Worm (Caenorhabditis elegans) whole organism, L4 larva: ENCODE results near the gene T06C12.11.
A peak's percentile ranks its signal among the peaks of the same experiment; 100 is the strongest.
"Not testable (repeated sequence)": the region's sequence is repeated elsewhere in the genome, so short reads cannot be mapped to it uniquely, and the experiment has no call there.

Experiments
- F10B5.3 ChIP-seq: sonication (generic microtip); optimal IDR thresholded peaks from 2 replicates; lab custom pipeline; 2016; ENCODE audit warnings: mild to moderate bottlenecking, missing genetic modification characterization, missing compliant biosample characterization
- T20F7.1 ChIP-seq: fragments of 200-800 bp; sonication (Bioruptor generic); optimal IDR thresholded peaks from 2 replicates; lab custom pipeline; 2018; ENCODE audit warnings: mild to moderate bottlenecking, missing genetic modification characterization, missing compliant biosample characterization
- Y48G9A.11 ChIP-seq: fragments of 200-800 bp; sonication (Bioruptor generic); IDR thresholded peaks from 2 replicates; pipeline ENCODE4 v1.3.6; 2022; ENCODE audit warnings: missing genetic modification reagents, missing genetic modification characterization, missing compliant biosample characterization
- ZK337.2 ChIP-seq: fragments of 200-800 bp; sonication (Bioruptor generic); IDR thresholded peaks from 2 replicates; pipeline ENCODE4 v1.3.6; 2022; ENCODE audit warnings: missing genetic modification reagents, missing genetic modification characterization, missing compliant biosample characterization
- ama-1 ChIP-seq: fragments of 150-350 bp; optimal IDR thresholded peaks from 2 replicates; lab custom pipeline; 2014; ENCODE audit warnings: inconsistent platforms, mixed read lengths
- arid-1 ChIP-seq: fragments of 200-800 bp; sonication (Bioruptor generic); conservative IDR thresholded peaks from 2 replicates; pipeline ENCODE4 v1.3.6; 2022; ENCODE audit warnings: missing genetic modification reagents, missing genetic modification characterization, missing compliant biosample characterization
- ceh-20 ChIP-seq: fragments of 200-800 bp; sonication (Bioruptor generic); IDR thresholded peaks from 2 replicates; pipeline ENCODE4 v1.3.6; 2022; ENCODE audit warnings: missing genetic modification reagents, missing genetic modification characterization, missing compliant biosample characterization
- ctbp-1 ChIP-seq: fragments of 200-800 bp; sonication (Bioruptor generic); IDR thresholded peaks from 2 replicates; pipeline ENCODE4 v1.3.6; 2022; ENCODE audit warnings: missing genetic modification reagents, missing genetic modification characterization, missing compliant biosample characterization
- dmd-6 ChIP-seq: fragments of 200-800 bp; sonication (Bioruptor generic); IDR thresholded peaks from 2 replicates; pipeline ENCODE4 v1.3.6; 2022; ENCODE audit warnings: missing genetic modification reagents, missing genetic modification characterization, missing compliant biosample characterization
- dmd-9 ChIP-seq: fragments of 200-800 bp; sonication (Bioruptor generic); IDR thresholded peaks from 2 replicates; pipeline ENCODE4 v1.3.6; 2022; ENCODE audit warnings: missing genetic modification reagents, missing genetic modification characterization, missing compliant biosample characterization
- dpl-1 ChIP-seq: fragments of 150-350 bp; optimal IDR thresholded peaks from 2 replicates; lab custom pipeline; 2014; ENCODE audit warnings: missing biosample characterization, missing genetic modification reagents, missing genetic modification characterization
- dve-1 ChIP-seq: sonication (generic microtip); optimal IDR thresholded peaks from 2 replicates; lab custom pipeline; 2017; ENCODE audit warnings: antibody characterized with exemption, mild to moderate bottlenecking, missing genetic modification characterization, missing compliant biosample characterization; ENCODE audit not compliant: insufficient read depth
- fkh-10 ChIP-seq: fragments of 150-350 bp; optimal IDR thresholded peaks from 2 replicates; lab custom pipeline; 2014; ENCODE audit warnings: missing biosample characterization, missing genetic modification reagents, missing genetic modification characterization
- fos-1 ChIP-seq: fragments of 150-350 bp; optimal IDR thresholded peaks from 2 replicates; lab custom pipeline; 2014; ENCODE audit warnings: missing biosample characterization, missing genetic modification characterization
- hlh-30 ChIP-seq: sonication (generic microtip); optimal IDR thresholded peaks from 2 replicates; lab custom pipeline; 2017; ENCODE audit warnings: antibody characterized with exemption, mild to moderate bottlenecking, missing genetic modification characterization, missing compliant biosample characterization; ENCODE audit not compliant: insufficient read depth
- lin-13 ChIP-seq: fragments of 150-350 bp; optimal IDR thresholded peaks from 2 replicates; lab custom pipeline; 2014; ENCODE audit warnings: missing biosample characterization, missing genetic modification reagents, missing genetic modification characterization
- lin-29 ChIP-seq: fragments of 200-800 bp; sonication (Bioruptor generic); IDR thresholded peaks from 2 replicates; pipeline ENCODE4 v1.3.6; 2022; ENCODE audit warnings: missing genetic modification reagents, missing genetic modification characterization, missing compliant biosample characterization
- lin-38 ChIP-seq: fragments of 200-800 bp; sonication (Bioruptor generic); IDR thresholded peaks from 2 replicates; pipeline ENCODE4 v1.3.6; 2022; ENCODE audit warnings: missing genetic modification reagents, missing genetic modification characterization, missing compliant biosample characterization
- lsy-2 ChIP-seq, 2 experiments: fragments of 150-350 bp in 1 of 2; sonication (generic microtip) in 1 of 2; optimal IDR thresholded peaks; 2 replicates each; lab custom pipeline; 2014 to 2017; ENCODE audit warnings: missing biosample characterization in 2 of 2, missing genetic modification characterization in 2 of 2
- madf-9 ChIP-seq: fragments of 200-800 bp; sonication (Bioruptor generic); conservative IDR thresholded peaks from 2 replicates; pipeline ENCODE4 v1.3.6; 2022; ENCODE audit warnings: missing genetic modification reagents, missing genetic modification characterization, missing compliant biosample characterization
- mdl-1 ChIP-seq, 2 experiments: fragments of 150-350 bp in 1 of 2; sonication (generic microtip) in 1 of 2; optimal IDR thresholded peaks; 2 replicates each; lab custom pipeline; 2014 to 2017; ENCODE audit warnings: missing biosample characterization in 2 of 2, missing genetic modification characterization in 2 of 2
- mxl-3 ChIP-seq: fragments of 200-800 bp; sonication (Bioruptor generic); optimal IDR thresholded peaks from 2 replicates; lab custom pipeline; 2018; ENCODE audit warnings: mild to moderate bottlenecking, missing genetic modification characterization, missing compliant biosample characterization
- nhr-102 ChIP-seq: sonication (generic microtip); optimal IDR thresholded peaks from 2 replicates; lab custom pipeline; 2016; ENCODE audit warnings: mild to moderate bottlenecking, missing genetic modification characterization, moderate library complexity, missing compliant biosample characterization
- nhr-111 ChIP-seq: fragments of 200-800 bp; sonication (Bioruptor generic); optimal IDR thresholded peaks from 2 replicates; lab custom pipeline; 2018; ENCODE audit warnings: mild to moderate bottlenecking, missing genetic modification characterization, missing compliant biosample characterization
- nhr-237 ChIP-seq: sonication (generic microtip); optimal IDR thresholded peaks from 2 replicates; lab custom pipeline; 2017; ENCODE audit warnings: missing biosample characterization, missing genetic modification characterization
- nhr-28 ChIP-seq: fragments of 150-350 bp; optimal IDR thresholded peaks from 2 replicates; lab custom pipeline; 2014; ENCODE audit warnings: missing biosample characterization, missing genetic modification characterization
- nhr-41 ChIP-seq: fragments of 200-800 bp; sonication (Bioruptor generic); IDR thresholded peaks from 2 replicates; pipeline ENCODE4 v1.3.6; 2022; ENCODE audit warnings: missing genetic modification reagents, missing genetic modification characterization, missing compliant biosample characterization
- nhr-42 ChIP-seq: fragments of 200-800 bp; sonication (Bioruptor generic); IDR thresholded peaks from 2 replicates; pipeline ENCODE4 v1.3.6; 2022; ENCODE audit warnings: missing genetic modification characterization, missing compliant biosample characterization
- nhr-6 ChIP-seq: fragments of 150-350 bp; optimal IDR thresholded peaks from 2 replicates; lab custom pipeline; 2014; ENCODE audit warnings: missing biosample characterization, missing genetic modification characterization
- nhr-77 ChIP-seq: fragments of 150-350 bp; optimal IDR thresholded peaks from 2 replicates; lab custom pipeline; 2014; ENCODE audit warnings: missing biosample characterization, missing genetic modification characterization
- pqm-1 ChIP-seq: sonication (generic microtip); optimal IDR thresholded peaks from 2 replicates; lab custom pipeline; 2017; ENCODE audit warnings: missing biosample characterization, missing genetic modification characterization
- rbr-2 ChIP-seq: sonication (generic microtip); optimal IDR thresholded peaks from 2 replicates; lab custom pipeline; 2016; ENCODE audit warnings: missing genotype, missing genetic modification characterization, missing compliant biosample characterization
- set-16 ChIP-seq: fragments of 200-800 bp; sonication (Bioruptor generic); IDR thresholded peaks from 2 replicates; pipeline ENCODE4 v1.3.6; 2022; ENCODE audit warnings: missing genetic modification reagents, missing genetic modification characterization, missing compliant biosample characterization
- snpc-4 ChIP-seq: fragments of 150-350 bp; optimal IDR thresholded peaks from 2 replicates; lab custom pipeline; 2014; ENCODE audit warnings: missing biosample characterization, missing genetic modification characterization
- tag-97 ChIP-seq: fragments of 200-800 bp; sonication (Bioruptor generic); IDR thresholded peaks from 2 replicates; pipeline ENCODE4 v1.3.6; 2022; ENCODE audit warnings: missing genetic modification characterization, missing compliant biosample characterization
- unc-62 ChIP-seq, 3 experiments: fragments of 150-350 bp in 1 of 3; sonication (generic microtip); optimal IDR thresholded peaks in 2 of 3; peaks in 1 of 3; 1 replicate in 1 of 3; 2 replicates in 2 of 3; lab custom pipeline; 2014 to 2017; ENCODE audit warnings: missing biosample characterization in 3 of 3, missing genetic modification characterization in 3 of 3, missing genetic modification reagents in 3 of 3, missing genotype in 1 of 3
- vab-7 ChIP-seq: fragments of 200-800 bp; sonication (Bioruptor generic); IDR thresholded peaks from 2 replicates; pipeline ENCODE4 v1.3.6; 2022; ENCODE audit warnings: missing genetic modification reagents, missing genetic modification characterization, missing compliant biosample characterization

T06C12.11 gene

ce11 chrV:15892696-15893095 is at the start of gene T06C12.11:
T06C12.11 (plus strand) TSS chrV:15892996.
- TF ChIP-seq dmd-6 (no peak), nhr-6 (tag; lab: Kevin White, UChicago) (no peak), hlh-30 (tag; lab: Kevin White, UChicago) (no peak), mdl-1 (tag; optimal IDR thresholded peaks at IDR 0.05; lab: Kevin White, UChicago) (no peak), snpc-4 (tag; lab: Kevin White, UChicago) (no peak), dve-1 (no peak), fkh-10 (GFP tag; lab: Kevin White, UChicago) (no peak), nhr-77 (tag; lab: Kevin White, UChicago) (no peak), set-16 (GFP tag; lab: Robert Waterston, UW) (no peak), nhr-41 (GFP tag; lab: Robert Waterston, UW) (no peak), dmd-9 (GFP tag; lab: Robert Waterston, UW) (no peak)
- TF ChIP-seq, all 104 proteins: peak for 0

- TF ChIP-seq unc-62 (GFP tag; optimal IDR thresholded peaks at IDR 0.05 in 1 of 2; lab: Kevin White, UChicago): peak in 1 of 2 experiments; percentile 48
- not testable (repeated sequence) for TF ChIP-seq unc-62 (tag; optimal IDR thresholded peaks at IDR 0.05; lab: Kevin White, UChicago)
Observed at ce11 chrV:15850276-15850811, 42.5 kb upstream of the T06C12.11 start, which contains the start of gene srh-147. srh-147 (minus strand) TSS chrV:15850326.

ce11 chrV:15858292-15858691 is 34.5 kb upstream of the T06C12.11 start, which contains the start of gene srh-148:
srh-148 (minus strand) TSS chrV:15858392.
- TF ChIP-seq lsy-2 (tag; optimal IDR thresholded peaks at IDR 0.05; lab: Kevin White, UChicago) (no peak), fkh-10 (GFP tag; lab: Kevin White, UChicago) (no peak), nhr-42 (no peak), dmd-6 (no peak), nhr-28 (tag; lab: Kevin White, UChicago) (no peak), nhr-6 (tag; lab: Kevin White, UChicago) (no peak), Y48G9A.11 (GFP tag; lab: Robert Waterston, UW) (no peak), ZK337.2 (GFP tag; lab: Robert Waterston, UW) (no peak), fos-1 (tag; lab: Kevin White, UChicago) (no peak), arid-1 (GFP tag; lab: Robert Waterston, UW) (no peak), rbr-2 (tag; lab: Kevin White, UChicago) (no peak), lin-29 (GFP tag; lab: Robert Waterston, UW) (no peak), ama-1 (no peak), pqm-1 (tag; lab: Kevin White, UChicago) (no peak), mxl-3 (GFP tag; lab: Kevin White, UChicago) (no peak), madf-9 (GFP tag; lab: Robert Waterston, UW) (no peak), lin-38 (GFP tag; lab: Robert Waterston, UW) (no peak), F10B5.3 (no peak), nhr-111 (no peak), tag-97 (GFP tag; lab: Robert Waterston, UW) (no peak)
- TF ChIP-seq, all 104 proteins: peak for 0

- TF ChIP-seq T20F7.1 (no peak), hlh-30 (tag; lab: Kevin White, UChicago) (no peak), ceh-20 (no peak), nhr-237 (tag; lab: Kevin White, UChicago) (no peak), dpl-1 (GFP tag; lab: Kevin White, UChicago) (no peak), nhr-102 (no peak), nhr-6 (tag; lab: Kevin White, UChicago) (no peak), nhr-41 (GFP tag; lab: Robert Waterston, UW) (no peak), ctbp-1 (no peak), nhr-77 (tag; lab: Kevin White, UChicago) (no peak), vab-7 (GFP tag; lab: Robert Waterston, UW) (no peak), lin-13 (GFP tag; lab: Kevin White, UChicago) (no peak)
Observed at ce11 chrV:15862599-15862998, 30.2 kb upstream of the T06C12.11 start, which contains the start of gene srz-12. srz-12 (minus strand) TSS chrV:15862699.
